Worm (Caenorhabditis elegans): Measurements from ENCODE around the gene ttr-42.

ce11 chrX:2596605-2597004 lies 19.1 kb downstream of the ttr-42 start:
- TF ChIP-seq dao-5 (tag; optimal IDR thresholded peaks at IDR 0.05) (no peak), him-1 (tag; optimal IDR thresholded peaks at IDR 0.05) (no peak)

All from whole organism, L4/young adult.